Worm (Caenorhabditis elegans): ENCODE results near the gene C17A2.3.
"Not testable (repeated sequence)": the region's sequence is repeated elsewhere in the genome, so short reads cannot be mapped to it uniquely, and the experiment has no call there.

C17A2.3 gene

ce11 chrII:3843305-3843704 is at the start of gene C17A2.3, which contains the start of gene C17A2.7:
Gene C17A2.3, plus strand, starts transcription at chrII:3843609.
Gene C17A2.7, minus strand, starts transcription at chrII:3843405.
- no peak for TF ChIP-seq unc-62 (GFP tag; optimal IDR thresholded peaks at IDR 0.05)

ce11 chrII:3795323-3795722 is 48.1 kb upstream of the C17A2.3 start, which contains the start of gene Y8A9A.2:
Gene Y8A9A.2, plus strand, starts transcription at chrII:3795623.
- no peak for TF ChIP-seq unc-62 (GFP tag; optimal IDR thresholded peaks at IDR 0.05)

ce11 chrII:3803219-3803618 is 40.2 kb upstream of the C17A2.3 start, which contains the start of gene ins-32:
Gene ins-32, minus strand, starts transcription at chrII:3803319.
- no peak for TF ChIP-seq unc-62 (GFP tag; optimal IDR thresholded peaks at IDR 0.05)

ce11 chrII:3805518-3805917 is 37.9 kb upstream of the C17A2.3 start:
- no peak for TF ChIP-seq unc-62 (GFP tag; optimal IDR thresholded peaks at IDR 0.05)

- no peak for TF ChIP-seq unc-62 (GFP tag; optimal IDR thresholded peaks at IDR 0.05)
These were observed 36.4 kb upstream of the C17A2.3 start, which contains the start of gene F54D10.4 for ce11 chrII:3806964-3807363. Gene F54D10.4, minus strand, starts transcription at chrII:3807064.

- TF ChIP-seq unc-62 (GFP tag; optimal IDR thresholded peaks at IDR 0.05), result no peak
These were observed 35.3 kb upstream of the C17A2.3 start, which contains the start of gene F54D10.5 for ce11 chrII:3808104-3808503. Gene F54D10.5, minus strand, starts transcription at chrII:3808177.

- TF ChIP-seq unc-62 (GFP tag; optimal IDR thresholded peaks at IDR 0.05), result no peak
These were observed 34.8 kb upstream of the C17A2.3 start for ce11 chrII:3808643-3809042.

- TF ChIP-seq unc-62 (GFP tag; optimal IDR thresholded peaks at IDR 0.05), result no peak
These were observed 32.9 kb upstream of the C17A2.3 start for ce11 chrII:3810550-3810949.

DNA sequence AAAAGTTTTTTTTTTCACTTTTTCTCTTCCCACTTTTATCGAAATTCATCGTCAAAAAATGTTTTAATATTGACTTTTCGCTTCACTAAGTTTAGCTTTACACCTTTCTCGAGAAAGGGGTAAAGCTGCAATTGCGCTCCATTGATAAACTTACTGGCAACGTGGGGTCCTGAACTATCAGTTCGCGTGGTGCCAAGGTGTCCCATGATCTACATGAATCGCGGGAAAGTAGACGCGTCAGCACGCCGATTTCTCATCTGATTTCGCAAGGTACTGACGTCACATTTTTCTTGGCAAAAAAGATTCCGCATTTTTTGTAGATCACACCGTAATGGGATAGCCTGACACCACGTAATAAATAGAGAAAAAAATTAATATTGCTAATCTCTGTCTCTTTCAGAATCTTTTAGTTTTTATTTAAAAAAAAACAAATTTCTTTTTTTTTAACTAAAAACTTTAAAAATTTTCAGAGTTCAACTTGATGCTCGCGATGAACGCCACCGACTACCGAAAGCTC is 31.5 kb upstream of the C17A2.3 start, which contains the start of gene lido-15:
Gene lido-15 (plus strand): TSS at position 467 of the 517 bp plus-strand sequence.
- TF ChIP-seq unc-62 (GFP tag; optimal IDR thresholded peaks at IDR 0.05), result no peak

- TF ChIP-seq unc-62 (GFP tag; optimal IDR thresholded peaks at IDR 0.05), result no peak
These were observed 27.8 kb upstream of the C17A2.3 start for ce11 chrII:3815445-3816208.

DNA sequence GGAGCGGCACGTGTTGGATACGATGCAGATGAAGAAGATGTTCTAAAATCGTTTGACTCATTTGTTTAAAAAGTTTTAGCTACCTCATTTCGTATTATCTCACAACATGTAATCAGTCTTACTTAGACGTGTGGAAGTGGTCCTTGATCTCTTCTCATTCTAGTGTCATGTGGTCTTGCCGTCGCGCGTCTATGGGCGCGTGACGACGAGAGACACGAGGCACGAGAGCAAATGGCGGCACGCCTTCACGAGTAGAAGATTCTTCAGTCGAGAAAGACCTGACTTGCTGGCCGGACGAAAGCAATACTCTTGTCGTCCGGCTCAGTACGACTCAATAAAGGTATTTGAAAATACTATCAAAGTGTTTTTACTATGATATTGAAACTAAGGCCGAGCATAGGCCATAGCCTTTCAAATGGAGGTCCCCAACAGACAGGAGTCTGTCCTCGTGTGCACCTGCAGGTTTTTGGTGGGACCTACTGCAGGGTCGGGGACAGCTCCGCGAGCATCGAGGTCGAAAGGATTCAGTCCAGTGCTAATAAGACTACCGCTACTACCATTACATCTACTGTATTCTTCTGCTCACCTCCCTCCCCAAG is 27.1 kb upstream of the C17A2.3 start, which contains the start of gene fbxa-24:
Gene fbxa-24 (plus strand): TSS at position 276 of the 599 bp plus-strand sequence.
- not testable (repeated sequence) for TF ChIP-seq unc-62 (GFP tag; optimal IDR thresholded peaks at IDR 0.05)

DNA sequence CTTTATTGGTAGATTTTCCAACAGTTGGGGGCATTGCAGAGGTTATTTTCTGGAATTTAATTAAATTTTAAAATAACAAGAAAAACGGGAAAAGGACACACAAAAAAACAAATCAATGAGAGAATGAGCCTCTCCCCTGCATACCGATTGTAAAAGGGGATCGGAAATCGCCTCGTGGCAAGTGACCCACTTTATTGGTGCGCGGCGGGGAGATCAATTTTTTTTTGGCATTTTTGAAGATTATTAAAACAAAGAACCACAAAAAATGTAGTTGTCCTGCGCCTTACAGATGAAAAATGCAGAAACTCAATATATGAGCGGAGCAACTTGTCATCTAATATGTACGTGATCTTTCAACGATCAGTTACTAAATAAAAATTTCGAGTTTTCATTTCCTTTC is 22.2 kb upstream of the C17A2.3 start, which contains the start of gene F54D10.7:
Gene F54D10.7 (minus strand): TSS at position 49 of the 400 bp plus-strand sequence.
- no peak for TF ChIP-seq unc-62 (GFP tag; optimal IDR thresholded peaks at IDR 0.05)

ce11 chrII:3823855-3824254 is 19.6 kb upstream of the C17A2.3 start, which contains the start of gene skr-15:
Gene skr-15, plus strand, starts transcription at chrII:3824155.
- no peak for TF ChIP-seq unc-62 (GFP tag; optimal IDR thresholded peaks at IDR 0.05)

DNA sequence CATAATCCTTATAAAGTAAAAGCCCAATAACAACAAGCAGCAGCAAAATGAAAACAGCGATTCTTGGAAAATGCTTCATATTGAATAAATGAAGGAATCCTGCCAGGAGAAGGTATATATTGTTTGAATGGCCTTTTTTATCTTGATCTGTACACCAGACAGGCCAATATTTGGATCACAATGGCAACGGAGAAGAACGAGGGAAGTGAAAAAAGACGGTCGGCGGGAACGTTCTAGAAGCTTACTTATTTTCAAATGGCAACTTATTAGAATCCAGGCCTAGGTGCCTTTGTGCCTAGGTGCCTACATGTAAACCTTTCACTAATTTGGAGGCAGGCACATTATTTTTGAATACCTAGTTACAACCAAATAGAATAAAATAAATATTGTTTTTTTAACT is 15.6 kb upstream of the C17A2.3 start, which contains the start of gene F54D10.8:
Gene F54D10.8 (minus strand): TSS at position 101 of the 400 bp plus-strand sequence.
- TF ChIP-seq unc-62 (GFP tag; optimal IDR thresholded peaks at IDR 0.05), result no peak

DNA sequence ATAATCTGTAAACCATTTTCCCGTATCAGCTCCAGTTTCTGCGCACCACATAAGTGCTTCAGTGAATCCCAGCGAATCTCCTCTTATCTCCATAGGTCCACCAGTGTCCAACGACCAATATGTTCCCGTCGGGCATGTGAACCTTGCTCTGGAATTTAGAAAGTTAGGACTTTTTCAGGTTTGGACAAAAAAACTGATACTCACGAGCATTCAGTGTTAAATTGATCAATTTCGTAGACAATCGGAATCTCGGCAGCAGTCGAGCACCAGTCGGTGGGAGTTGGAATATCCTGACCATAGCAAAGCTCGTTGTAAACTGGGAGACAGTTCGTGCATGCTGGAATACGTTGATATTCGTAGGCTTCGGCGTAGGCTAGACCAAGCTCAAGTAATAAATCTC is 13.8 kb upstream of the C17A2.3 start:
- TF ChIP-seq unc-62 (GFP tag; optimal IDR thresholded peaks at IDR 0.05), result no peak

DNA sequence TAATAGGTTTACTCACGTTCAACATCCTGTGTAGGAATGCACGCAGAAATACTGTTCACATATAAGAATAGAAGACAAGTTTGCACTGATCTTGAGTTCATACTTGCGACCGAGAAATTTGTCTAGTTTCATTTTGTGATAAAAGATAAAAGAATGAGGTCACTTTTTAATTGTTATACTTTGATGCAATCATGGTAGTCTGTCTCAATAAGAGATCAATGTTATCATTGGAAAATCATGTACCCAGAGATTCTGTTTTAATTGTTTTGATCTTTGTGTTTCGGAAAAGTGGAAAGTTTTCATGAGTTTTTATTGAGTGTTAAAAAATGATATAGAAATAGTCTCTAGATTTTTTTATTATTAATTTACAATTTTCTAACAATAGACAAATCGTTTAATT is 11.0 kb upstream of the C17A2.3 start, which contains the start of gene F54D10.9:
Gene F54D10.9 (minus strand): TSS at position 101 of the 400 bp plus-strand sequence.
- no peak for TF ChIP-seq unc-62 (GFP tag; optimal IDR thresholded peaks at IDR 0.05)
